Worm (Caenorhabditis elegans): ENCODE data around the gene rbm-42.

- no peak for TF ChIP-seq tbx-2 (tag; optimal IDR thresholded peaks at IDR 0.05)
- no peak for TF ChIP-seq dmd-4 (tag; optimal IDR thresholded peaks at IDR 0.05; ENCODE audit: borderline replicate concordance)
- TF ChIP-seq ceh-45 (GFP tag; IDR thresholded peaks at IDR 0.05): no peak
- TF ChIP-seq pag-3 (tag; optimal IDR thresholded peaks at IDR 0.05; ENCODE audit: borderline replicate concordance): no peak
These were observed 37.7 kb upstream of the rbm-42 start, which contains the start of gene hira-1 for ce11 chrIII:5190671-5191174.
